Worm (Caenorhabditis elegans) whole organism, late embryonic: Measurements from ENCODE around the gene nlp-41.

ENCODE experiments used
- K09A11.1 ChIP-seq: sonication (generic microtip); optimal IDR thresholded peaks from 2 replicates; lab custom pipeline; 2017; ENCODE audit warnings: antibody characterized with exemption, mild to moderate bottlenecking, missing genetic modification characterization, missing compliant biosample characterization; ENCODE audit not compliant: insufficient read depth
- T23F11.4 ChIP-seq: fragments of 200-800 bp; sonication (Bioruptor generic); optimal IDR thresholded peaks from 2 replicates; lab custom pipeline; 2018; ENCODE audit warnings: mild to moderate bottlenecking, missing genetic modification characterization, missing compliant biosample characterization
- ceh-24 ChIP-seq: sonication (generic microtip); optimal IDR thresholded peaks from 2 replicates; lab custom pipeline; 2016; ENCODE audit warnings: mild to moderate bottlenecking, missing genetic modification characterization, missing compliant biosample characterization
- ceh-30 ChIP-seq: fragments of 150-350 bp; optimal IDR thresholded peaks from 2 replicates; lab custom pipeline; 2014; ENCODE audit warnings: missing biosample characterization, missing genetic modification characterization
- elt-2 ChIP-seq: sonication (generic microtip); optimal IDR thresholded peaks from 2 replicates; lab custom pipeline; 2016; ENCODE audit warnings: missing genetic modification reagents, missing genetic modification characterization, missing compliant biosample characterization
- nfya-1 ChIP-seq: sonication (generic microtip); optimal IDR thresholded peaks from 2 replicates; lab custom pipeline; 2017; ENCODE audit warnings: missing genetic modification characterization, mild to moderate bottlenecking, missing compliant biosample characterization, antibody characterized with exemption, moderate library complexity
- nhr-11 ChIP-seq: fragments of 150-350 bp; optimal IDR thresholded peaks from 2 replicates; lab custom pipeline; 2014; ENCODE audit warnings: missing biosample characterization, missing genetic modification characterization
- pag-3 ChIP-seq: sonication (generic microtip); optimal IDR thresholded peaks from 2 replicates; lab custom pipeline; 2016; ENCODE audit warnings: missing compliant biosample characterization, missing genetic modification characterization, borderline replicate concordance
- pat-9 ChIP-seq: fragments of 200-800 bp; sonication (Bioruptor generic); optimal IDR thresholded peaks from 2 replicates; lab custom pipeline; 2018; ENCODE audit warnings: mild to moderate bottlenecking, missing genetic modification characterization, moderate library complexity, missing compliant biosample characterization
- pha-4 ChIP-seq: fragments of 150-350 bp; optimal IDR thresholded peaks from 2 replicates; lab custom pipeline; 2018; ENCODE audit warnings: missing biosample characterization, missing genetic modification reagents, missing genetic modification characterization
- tbx-2 ChIP-seq: sonication (generic microtip); optimal IDR thresholded peaks from 2 replicates; lab custom pipeline; 2016; ENCODE audit warnings: missing genetic modification characterization, missing compliant biosample characterization
- ttx-3 ChIP-seq: sonication (generic microtip); optimal IDR thresholded peaks from 2 replicates; lab custom pipeline; 2016; ENCODE audit warnings: missing genetic modification reagents, missing genetic modification characterization, missing compliant biosample characterization
- unc-86 ChIP-seq: sonication (generic microtip); optimal IDR thresholded peaks from 2 replicates; lab custom pipeline; 2016; ENCODE audit warnings: missing genetic modification characterization, missing compliant biosample characterization
- zip-5 ChIP-seq: sonication (generic microtip); optimal IDR thresholded peaks from 2 replicates; lab custom pipeline; 2016; ENCODE audit warnings: missing genetic modification characterization, missing compliant biosample characterization

DNA sequence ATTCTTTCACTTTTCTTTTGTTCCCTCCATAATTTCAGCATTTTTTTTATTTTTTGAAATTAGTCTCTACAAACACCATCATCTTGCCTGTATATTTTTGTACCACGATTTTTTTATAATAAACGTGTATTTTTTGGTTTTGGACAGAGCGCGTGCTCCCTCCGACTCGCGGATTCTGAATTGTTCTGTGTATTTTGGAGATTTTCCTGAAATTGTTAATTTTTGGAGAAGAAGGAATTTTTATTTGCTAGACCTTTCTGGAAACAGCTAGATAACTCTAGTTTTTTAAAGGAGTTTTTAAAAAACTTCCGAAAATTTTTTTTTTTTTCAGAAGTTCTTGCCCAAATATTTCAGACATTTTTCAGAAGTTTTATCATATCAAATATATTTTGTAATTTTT is 25.7 kb downstream of the nlp-41 start, which contains the start of gene C01G12.13:
- TF ChIP-seq nfya-1 (no peak), elt-2 (tag; lab: Kevin White, UChicago) (no peak), zip-5 (tag; lab: Kevin White, UChicago) (no peak), pha-4 (tag; lab: Kevin White, UChicago) (no peak), pag-3 (tag; lab: Kevin White, UChicago) (no peak), pat-9 (no peak), nhr-11 (tag; lab: Kevin White, UChicago) (no peak), T23F11.4 (GFP tag; lab: Kevin White, UChicago) (no peak), K09A11.1 (no peak), ttx-3 (tag; lab: Kevin White, UChicago) (no peak), ceh-30 (tag; lab: Kevin White, UChicago) (no peak), tbx-2 (tag; lab: Kevin White, UChicago) (no peak), ceh-24 (no peak), unc-86 (tag; lab: Kevin White, UChicago) (no peak)
